Fruit fly (Drosophila melanogaster): ENCODE data around the gene CG17648.
A peak's percentile ranks its signal among the peaks of the same experiment; 100 is the strongest.

DNA sequence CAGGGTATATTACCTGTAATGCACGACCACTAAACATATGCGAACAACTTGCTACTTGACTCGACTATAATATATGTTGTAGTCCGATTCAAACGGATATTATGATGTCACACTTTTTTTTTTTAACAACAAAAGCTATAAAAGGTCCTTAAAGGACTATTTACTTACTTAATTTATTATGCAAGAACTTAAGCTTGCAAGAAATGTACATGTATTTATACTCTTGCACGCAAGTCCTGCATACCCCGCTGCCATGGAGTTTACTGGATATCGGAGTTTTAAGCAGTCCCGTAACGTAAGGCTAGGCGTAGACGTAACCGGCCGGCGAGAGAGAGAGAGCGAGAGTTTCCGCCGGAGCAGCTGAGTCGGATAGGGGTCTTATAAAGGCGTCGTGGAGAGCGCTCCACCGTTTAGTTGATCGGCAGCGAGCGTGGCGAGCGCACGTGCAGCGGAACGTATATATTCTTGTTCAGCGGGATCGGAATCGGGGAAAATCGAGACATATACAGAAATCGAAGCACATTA is 15.0 kb upstream of the CG17648 start:
- TF ChIP-seq psq (GFP tag; optimal IDR thresholded peaks at IDR 0.05) (peak; percentile 42), Dfd (GFP tag; optimal IDR thresholded peaks at IDR 0.05) (no peak), Hr78 (GFP tag; optimal IDR thresholded peaks at IDR 0.05) (no peak), sv (GFP tag; optimal IDR thresholded peaks at IDR 0.05) (peak; percentile 92), Dif (GFP tag; optimal IDR thresholded peaks at IDR 0.05; ENCODE audit: partially characterized antibody) (peak; percentile 78), dsf (GFP tag; optimal IDR thresholded peaks at IDR 0.05; ENCODE audit: borderline replicate concordance) (no peak), N (GFP tag; optimal IDR thresholded peaks at IDR 0.05) (no peak), lola (GFP tag; optimal IDR thresholded peaks at IDR 0.05) (no peak), jim (GFP tag; optimal IDR thresholded peaks at IDR 0.05) (no peak)

All from whole organism, wandering third instar larva.